Fruit fly (Drosophila melanogaster) whole organism, embryonic: ENCODE data around the gene CG31792.
A peak's percentile ranks its signal among the peaks of the same experiment; 100 is the strongest.

Source experiments
- Ada2b ChIP-seq: fragments of 200-800 bp; sonication (Bioruptor generic); IDR thresholded peaks from 2 replicates; pipeline ENCODE4 v1.3.6; 2022; ENCODE audit warnings: missing biosample characterization, missing genetic modification characterization
- Bgb ChIP-seq: fragments of 200-800 bp; sonication (Bioruptor generic); IDR thresholded peaks from 2 replicates; pipeline ENCODE4 v1.3.6; 2022; ENCODE audit warnings: missing biosample characterization, missing genetic modification characterization; ENCODE audit not compliant: partially characterized antibody
- CG10321 ChIP-seq: fragments of 200-800 bp; sonication (Bioruptor generic); IDR thresholded peaks from 2 replicates; pipeline ENCODE4 v1.3.6; 2022; ENCODE audit warnings: missing biosample characterization, missing genetic modification characterization
- CG11560 ChIP-seq: fragments of 200-800 bp; sonication (Bioruptor generic); IDR thresholded peaks from 3 replicates; pipeline ENCODE4 v1.3.6; 2022; ENCODE audit warnings: missing biosample characterization, missing genetic modification characterization
- CG12155 ChIP-seq: fragments of 200-800 bp; sonication (Bioruptor generic); optimal IDR thresholded peaks from 3 replicates; lab custom pipeline; 2016; ENCODE audit warnings: missing biosample characterization, missing genetic modification characterization
- CG12391 ChIP-seq: fragments of 200-800 bp; sonication (Bioruptor generic); optimal IDR thresholded peaks from 3 replicates; lab custom pipeline; 2018; ENCODE audit warnings: missing biosample characterization, mild to moderate bottlenecking, missing genetic modification characterization, moderate library complexity
- CG13296 ChIP-seq: fragments of 200-800 bp; sonication (Bioruptor generic); optimal IDR thresholded peaks from 3 replicates; lab custom pipeline; 2018; ENCODE audit warnings: missing biosample characterization, mild to moderate bottlenecking, missing genetic modification characterization
- CG14014 ChIP-seq: fragments of 200-800 bp; sonication (Bioruptor generic); IDR thresholded peaks from 2 replicates; pipeline ENCODE4 v1.3.6; 2022; ENCODE audit warnings: missing biosample characterization, missing genetic modification characterization
- CG14710 ChIP-seq: fragments of 200-800 bp; sonication (Bioruptor generic); optimal IDR thresholded peaks from 3 replicates; lab custom pipeline; 2019; ENCODE audit warnings: missing biosample characterization, mild to moderate bottlenecking, missing genetic modification characterization, moderate library complexity
- CG1603 ChIP-seq: fragments of 200-800 bp; sonication (Bioruptor generic); optimal IDR thresholded peaks from 2 replicates; lab custom pipeline; 2019; ENCODE audit warnings: missing biosample characterization, mild to moderate bottlenecking, missing genetic modification characterization, moderate library complexity
- CG1647 ChIP-seq: fragments of 200-800 bp; sonication (Bioruptor generic); optimal IDR thresholded peaks from 3 replicates; lab custom pipeline; 2016; ENCODE audit warnings: missing biosample characterization, missing genetic modification characterization
- CG17385 ChIP-seq: fragments of 200-800 bp; sonication (Bioruptor generic); optimal IDR thresholded peaks from 3 replicates; lab custom pipeline; 2018; ENCODE audit warnings: missing biosample characterization, mild to moderate bottlenecking, missing genetic modification characterization
- CG18011 ChIP-seq: fragments of 200-800 bp; sonication (Bioruptor generic); optimal IDR thresholded peaks from 2 replicates; lab custom pipeline; 2017; ENCODE audit warnings: missing biosample characterization, missing genetic modification characterization, mild to moderate bottlenecking, moderate library complexity, missing genotype
- CG2116 ChIP-seq: fragments of 200-800 bp; sonication (Bioruptor generic); optimal IDR thresholded peaks from 3 replicates; lab custom pipeline; 2018; ENCODE audit warnings: missing biosample characterization, mild to moderate bottlenecking, missing genetic modification characterization
- CG2889 ChIP-seq: fragments of 200-800 bp; sonication (Bioruptor generic); IDR thresholded peaks from 3 replicates; pipeline ENCODE4 v1.3.6; 2022; ENCODE audit warnings: missing biosample characterization, missing genetic modification characterization
- CG3407 ChIP-seq: fragments of 200-800 bp; sonication (Bioruptor generic); optimal IDR thresholded peaks from 2 replicates; lab custom pipeline; 2018; ENCODE audit warnings: missing biosample characterization, mild to moderate bottlenecking, missing genetic modification characterization
- CG34224 ChIP-seq: fragments of 200-800 bp; sonication (Bioruptor generic); IDR thresholded peaks from 3 replicates; pipeline ENCODE4 v1.3.6; 2022; ENCODE audit warnings: missing biosample characterization, missing genetic modification characterization; ENCODE audit not compliant: partially characterized antibody
- CG4424 ChIP-seq: fragments of 200-800 bp; sonication (Bioruptor generic); optimal IDR thresholded peaks from 3 replicates; lab custom pipeline; 2016; ENCODE audit warnings: missing biosample characterization, missing genetic modification characterization
- CG4617 ChIP-seq: fragments of 200-800 bp; sonication (Bioruptor generic); optimal IDR thresholded peaks from 3 replicates; lab custom pipeline; 2016; ENCODE audit warnings: missing biosample characterization, missing genetic modification characterization, borderline replicate concordance
- CG7963 ChIP-seq: fragments of 200-800 bp; sonication (Bioruptor generic); IDR thresholded peaks from 3 replicates; pipeline ENCODE4 v1.3.6; 2022; ENCODE audit warnings: missing biosample characterization, missing genetic modification characterization; ENCODE audit not compliant: partially characterized antibody
- CG8944 ChIP-seq: fragments of 200-800 bp; sonication (Bioruptor generic); optimal IDR thresholded peaks from 3 replicates; lab custom pipeline; 2016; ENCODE audit warnings: missing biosample characterization, missing genetic modification characterization
- CHES-1-like ChIP-seq: fragments of 200-800 bp; sonication (Bioruptor generic); optimal IDR thresholded peaks from 2 replicates; lab custom pipeline; 2016; ENCODE audit warnings: missing biosample characterization, missing genetic modification characterization
- Dfd ChIP-seq, 2 experiments: fragments of >200 bp; optimal IDR thresholded peaks; 2 replicates each; lab custom pipeline; 2017; ENCODE audit warnings: missing biosample characterization in 2 of 2, missing genetic modification characterization in 2 of 2
- ERR ChIP-seq: fragments of 200-800 bp; sonication (Bioruptor generic); optimal IDR thresholded peaks from 2 replicates; lab custom pipeline; 2016; ENCODE audit warnings: missing biosample characterization, missing genetic modification characterization
- Ets97D ChIP-seq: fragments of 200-800 bp; sonication (Bioruptor generic); optimal IDR thresholded peaks from 3 replicates; lab custom pipeline; 2016; ENCODE audit warnings: missing biosample characterization, missing genetic modification characterization
- Fer2 ChIP-seq: fragments of 200-800 bp; sonication (Bioruptor generic); optimal IDR thresholded peaks from 2 replicates; lab custom pipeline; 2018; ENCODE audit warnings: missing biosample characterization, mild to moderate bottlenecking, missing genetic modification characterization, moderate library complexity
- HLHmδ ChIP-seq: fragments of 200-800 bp; sonication (Bioruptor generic); optimal IDR thresholded peaks from 2 replicates; lab custom pipeline; 2018; ENCODE audit warnings: missing biosample characterization, mild to moderate bottlenecking, missing genetic modification characterization, moderate library complexity
- Hey ChIP-seq: fragments of 200-800 bp; sonication (Bioruptor generic); optimal IDR thresholded peaks from 3 replicates; lab custom pipeline; 2018; ENCODE audit warnings: missing biosample characterization, mild to moderate bottlenecking, missing genetic modification characterization
- Kr ChIP-seq: fragments of 200-800 bp; sonication (Bioruptor generic); optimal IDR thresholded peaks from 2 replicates; lab custom pipeline; 2017; ENCODE audit warnings: missing biosample characterization, mild to moderate bottlenecking, missing genetic modification characterization
- MESR4 ChIP-seq: fragments of 200-800 bp; sonication (Bioruptor generic); optimal IDR thresholded peaks from 2 replicates; lab custom pipeline; 2018; ENCODE audit warnings: missing biosample characterization, mild to moderate bottlenecking, missing genetic modification characterization, moderate library complexity
- Nf-YB ChIP-seq: fragments of 200-800 bp; sonication (Bioruptor generic); optimal IDR thresholded peaks from 3 replicates; lab custom pipeline; 2019; ENCODE audit warnings: missing biosample characterization, mild to moderate bottlenecking, missing genetic modification characterization, moderate library complexity
- Sox102F ChIP-seq: fragments of 200-800 bp; sonication (Bioruptor generic); optimal IDR thresholded peaks from 2 replicates; lab custom pipeline; 2018; ENCODE audit warnings: missing biosample characterization, mild to moderate bottlenecking, missing genetic modification characterization, moderate library complexity
- Stat92E ChIP-seq, 3 experiments: fragments of >200 bp in 2 of 3; fragments of 200-800 bp in 1 of 3; sonication (Bioruptor generic) in 1 of 3; optimal IDR thresholded peaks; 2 replicates each; lab custom pipeline; 2017 to 2019; ENCODE audit warnings: missing biosample characterization in 3 of 3, missing genetic modification characterization in 3 of 3, mild to moderate bottlenecking in 1 of 3, moderate library complexity in 1 of 3
- Usf ChIP-seq: fragments of 200-800 bp; sonication (Bioruptor generic); optimal IDR thresholded peaks from 2 replicates; lab custom pipeline; 2017; ENCODE audit warnings: missing genotype, missing biosample characterization, missing genetic modification characterization
- aop ChIP-seq: fragments of 200-800 bp; sonication (Bioruptor generic); IDR thresholded peaks from 2 replicates; pipeline ENCODE4 v1.3.6; 2022; ENCODE audit warnings: missing biosample characterization, missing genetic modification characterization
- ato ChIP-seq: fragments of 200-800 bp; sonication (Bioruptor generic); IDR thresholded peaks from 2 replicates; pipeline ENCODE4 v1.3.6; 2022; ENCODE audit warnings: missing biosample characterization, missing genetic modification characterization; ENCODE audit not compliant: partially characterized antibody
- bbx ChIP-seq: fragments of 200-800 bp; sonication (Bioruptor generic); IDR thresholded peaks from 2 replicates; pipeline ENCODE4 v1.3.6; 2022; ENCODE audit warnings: missing biosample characterization, missing genetic modification characterization; ENCODE audit not compliant: partially characterized antibody
- br ChIP-seq: fragments of >200 bp; optimal IDR thresholded peaks from 2 replicates; lab custom pipeline; 2017
- corto ChIP-seq: fragments of 200-800 bp; sonication (Bioruptor generic); optimal IDR thresholded peaks from 2 replicates; lab custom pipeline; 2016; ENCODE audit warnings: missing biosample characterization, mild to moderate bottlenecking, missing genetic modification characterization, moderate library complexity
- dysf ChIP-seq: fragments of 200-800 bp; sonication (Bioruptor generic); IDR thresholded peaks from 3 replicates; pipeline ENCODE4 v1.3.6; 2022; ENCODE audit warnings: missing biosample characterization, missing genetic modification characterization
- ewg ChIP-seq: fragments of 200-800 bp; sonication (Bioruptor generic); optimal IDR thresholded peaks from 3 replicates; lab custom pipeline; 2017; ENCODE audit warnings: mild to moderate bottlenecking, missing biosample characterization, missing genetic modification reagents, missing genetic modification characterization
- fru ChIP-seq: fragments of >200 bp; optimal IDR thresholded peaks from 2 replicates; lab custom pipeline; 2017
- h ChIP-seq: fragments of >200 bp; optimal IDR thresholded peaks from 2 replicates; lab custom pipeline; 2017
- hth ChIP-seq: fragments of >200 bp; optimal IDR thresholded peaks from 2 replicates; lab custom pipeline; 2017; ENCODE audit warnings: inconsistent platforms
- klu ChIP-seq: fragments of 200-800 bp; sonication (Bioruptor generic); IDR thresholded peaks from 2 replicates; pipeline ENCODE4 v1.3.6; 2022; ENCODE audit warnings: missing biosample characterization, missing genetic modification characterization
- phol ChIP-seq: fragments of 200-800 bp; sonication (Bioruptor generic); optimal IDR thresholded peaks from 3 replicates; lab custom pipeline; 2018; ENCODE audit warnings: missing biosample characterization, mild to moderate bottlenecking, missing genetic modification characterization, moderate library complexity
- psq ChIP-seq: fragments of 200-800 bp; sonication (Bioruptor generic); optimal IDR thresholded peaks from 2 replicates; lab custom pipeline; 2017; ENCODE audit warnings: missing biosample characterization, missing genetic modification characterization
- sens-2 ChIP-seq: fragments of 200-800 bp; sonication (Bioruptor generic); IDR thresholded peaks from 2 replicates; pipeline ENCODE4 v1.3.6; 2022; ENCODE audit warnings: missing biosample characterization, missing genetic modification characterization
- sr ChIP-seq: fragments of 200-800 bp; sonication (Bioruptor generic); IDR thresholded peaks from 3 replicates; pipeline ENCODE4 v1.3.6; 2022; ENCODE audit warnings: missing biosample characterization, missing genetic modification characterization
- stwl ChIP-seq: fragments of 200-800 bp; sonication (Bioruptor generic); optimal IDR thresholded peaks from 3 replicates; lab custom pipeline; 2018; ENCODE audit warnings: missing biosample characterization, mild to moderate bottlenecking, missing genetic modification characterization, moderate library complexity
- tgo ChIP-seq: fragments of 200-800 bp; sonication (Bioruptor generic); IDR thresholded peaks from 3 replicates; pipeline ENCODE4 v1.3.6; 2022; ENCODE audit warnings: missing biosample characterization, missing genetic modification characterization
- trem ChIP-seq: fragments of 200-800 bp; optimal IDR thresholded peaks from 3 replicates; lab custom pipeline; 2019; ENCODE audit warnings: missing biosample characterization, mild to moderate bottlenecking, missing genetic modification characterization, moderate library complexity

CG31792 gene

DNA sequence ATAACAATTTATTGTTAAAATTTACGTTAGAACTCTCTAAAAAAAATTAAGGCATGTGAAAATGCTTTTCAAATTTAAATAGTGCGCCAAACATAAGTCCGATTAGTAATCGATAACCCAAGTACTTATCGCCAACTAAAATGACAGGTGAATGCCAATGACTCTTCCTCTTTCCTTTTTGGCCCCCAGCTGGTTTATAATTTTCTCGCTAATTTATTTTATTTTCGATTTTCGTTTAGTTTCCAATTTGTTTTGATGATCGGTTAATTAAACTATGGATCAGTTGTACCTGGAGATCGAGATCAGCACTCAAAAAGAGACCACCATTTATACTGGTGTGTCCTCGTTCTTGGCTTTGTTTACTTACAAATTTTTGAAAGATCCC is 48.5 kb upstream of the CG31792 start, which contains the start of gene CG10428 (continued):
- TF ChIP-seq bbx (peak; percentile 67), CG1603 (tag; lab: Kevin White, UChicago) (peak; percentile 26), CG12155 (GFP tag; lab: Kevin White, UChicago) (peak; percentile 69), CG34224 (GFP tag; lab: Robert Waterston, UW) (0 out of 3 replicates have a peak, but pooled peaks have one; percentile 48), ewg (no peak), Bgb (GFP tag; lab: Robert Waterston, UW) (peak; percentile 63; the same call in 1 of the 2 replicates), br (lab: Kevin White, UChicago) (no peak), stwl (tag; lab: Kevin White, UChicago) (peak; percentile 23), CG11560 (tag; lab: Robert Waterston, UW) (peak; percentile 13; the same call in 1 of the 3 replicates), tgo (GFP tag; lab: Robert Waterston, UW) (no peak), fru (no peak), Nf-YB (no peak), ato (GFP tag; lab: Robert Waterston, UW) (0 out of 2 replicates have a peak, but pooled peaks have one; percentile 52), trem (peak; percentile 46), MESR4 (GFP tag; lab: Kevin White, UChicago) (peak; percentile 56), CG2116 (GFP tag; lab: Kevin White, UChicago) (peak; percentile 60), CG4617 (GFP tag; lab: Kevin White, UChicago) (peak; percentile 64), phol (tag; lab: Kevin White, UChicago) (no peak), CG17385 (peak; percentile 99)

DNA sequence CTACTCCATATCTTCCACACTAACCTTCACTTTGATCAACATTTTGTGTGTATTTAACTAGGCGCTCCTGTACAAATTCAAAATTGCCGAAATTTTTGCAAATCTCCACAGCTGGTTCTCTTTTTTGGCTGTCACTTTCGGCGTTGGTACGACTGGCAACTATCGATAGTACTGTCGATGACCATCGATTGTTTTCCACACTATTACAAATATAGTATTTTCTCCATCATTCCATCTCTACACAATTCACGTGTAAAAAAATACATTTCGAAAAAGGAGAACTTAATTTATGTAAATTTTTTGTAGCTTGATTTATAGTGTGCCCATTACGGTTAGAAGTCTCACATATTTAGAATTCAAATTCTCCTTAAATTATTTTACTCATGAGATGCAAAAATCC is 45.6 kb upstream of the CG31792 start, which contains the start of gene Nedd8:
Gene Nedd8 (minus strand): TSS at position 164 of the 400 bp plus-strand sequence.
- TF ChIP-seq Stat92E (GFP tag; optimal IDR thresholded peaks at IDR 0.05; lab: Kevin White, UChicago) (no peak), Dfd (GFP tag; optimal IDR thresholded peaks at IDR 0.05; lab: Kevin White, UChicago) (no peak), CG10321 (GFP tag; lab: Robert Waterston, UW) (no peak), corto (GFP tag; lab: Kevin White, UChicago) (no peak), CG8944 (GFP tag; lab: Kevin White, UChicago) (no peak), h (no peak), hth (no peak), psq (GFP tag; lab: Kevin White, UChicago) (no peak), CG18011 (no peak), sr (GFP tag; lab: Robert Waterston, UW) (no peak), Fer2 (tag; lab: Kevin White, UChicago) (no peak), CG2889 (GFP tag; lab: Robert Waterston, UW) (no peak), sens-2 (GFP tag; lab: Robert Waterston, UW) (no peak), Ets97D (peak; percentile 83), CG12391 (tag; lab: Kevin White, UChicago) (peak; percentile 38), CG1647 (GFP tag; lab: Kevin White, UChicago) (no peak), ERR (GFP tag; lab: Kevin White, UChicago) (no peak), CG4424 (GFP tag; lab: Kevin White, UChicago) (no peak), CG14014 (GFP tag; lab: Robert Waterston, UW) (no peak), Sox102F (GFP tag; lab: Kevin White, UChicago) (no peak), dysf (GFP tag; lab: Robert Waterston, UW) (no peak), HLHmδ (no peak), CHES-1-like (no peak), CG14710 (tag; lab: Kevin White, UChicago) (peak; percentile 30), Ada2b (GFP tag; lab: Robert Waterston, UW) (no peak), CG7963 (GFP tag; lab: Robert Waterston, UW) (peak; percentile 68; the same call in 2 of the 3 replicates), klu (no peak), Usf (GFP tag; lab: Kevin White, UChicago) (no peak), CG3407 (no peak), Hey (tag; lab: Kevin White, UChicago) (no peak), CG13296 (GFP tag; lab: Kevin White, UChicago) (no peak), aop (GFP tag; lab: Robert Waterston, UW) (no peak), Kr (no peak), Nf-YB (no peak)
